Worm (Caenorhabditis elegans): ENCODE data around the gene F37C4.8.

F37C4.8 gene

DNA sequence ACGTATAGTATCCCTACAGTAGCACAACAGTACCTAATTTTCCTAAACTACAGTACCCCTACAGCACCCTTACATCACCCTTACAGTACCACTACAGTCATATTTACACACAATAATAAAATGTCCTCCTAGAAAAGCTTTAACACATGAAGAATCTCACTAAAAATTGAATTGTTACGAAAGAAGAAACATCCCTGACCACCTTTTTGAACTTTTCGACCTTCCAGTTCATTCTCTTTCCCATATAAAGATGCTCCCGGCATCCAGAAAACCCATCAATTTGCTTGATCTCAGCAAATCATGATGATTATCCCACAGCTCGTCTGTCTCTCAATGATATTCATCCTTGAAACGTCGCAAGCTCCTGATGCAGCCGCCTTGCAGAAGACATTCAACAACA lies 23.6 kb upstream of the F37C4.8 start, which contains the start of gene F56D6.21:
TSS of gene F56D6.21 (plus strand) at position 301 of the 400 bp plus-strand sequence.
- TF ChIP-seq M03D4.4 (tag; optimal IDR thresholded peaks at IDR 0.05) (no peak), mab-5 (tag; optimal IDR thresholded peaks at IDR 0.05) (no peak), snpc-4 (tag; optimal IDR thresholded peaks at IDR 0.05) (no peak), drap-1 (GFP tag; optimal IDR thresholded peaks at IDR 0.05) (no peak), lin-32 (GFP tag; optimal IDR thresholded peaks at IDR 0.05) (no peak), unc-62 (GFP tag; optimal IDR thresholded peaks at IDR 0.05) (no peak), bed-3 (GFP tag; optimal IDR thresholded peaks at IDR 0.05) (no peak), sptf-1 (tag; optimal IDR thresholded peaks at IDR 0.05) (no peak), ceh-83 (GFP tag; optimal IDR thresholded peaks at IDR 0.05) (no peak), cnd-1 (tag; optimal IDR thresholded peaks at IDR 0.05) (no peak), ham-2 (GFP tag; optimal IDR thresholded peaks at IDR 0.05) (no peak), lin-13 (tag; optimal IDR thresholded peaks at IDR 0.05) (no peak), blmp-1 (tag; optimal IDR thresholded peaks at IDR 0.05) (no peak), sem-2 (GFP tag; optimal IDR thresholded peaks at IDR 0.05) (no peak), unc-39 (tag; optimal IDR thresholded peaks at IDR 0.05) (no peak), nhr-12 (tag; optimal IDR thresholded peaks at IDR 0.05) (no peak), pha-4 (tag; optimal IDR thresholded peaks at IDR 0.05) (no peak), ceh-39 (tag; optimal IDR thresholded peaks at IDR 0.05) (no peak)

- TF ChIP-seq mab-5 (tag; optimal IDR thresholded peaks at IDR 0.05): no peak
- TF ChIP-seq mep-1 (tag; optimal IDR thresholded peaks at IDR 0.05): no peak
- TF ChIP-seq unc-39 (tag; optimal IDR thresholded peaks at IDR 0.05): no peak
- no peak for TF ChIP-seq sptf-1 (tag; optimal IDR thresholded peaks at IDR 0.05)
Measured at ce11 chrIV:3902955-3903354, 21.9 kb upstream of the F37C4.8 start, which contains the start of gene F56D6.6. Gene F56D6.6 (plus strand): TSS chrIV:3903255.

ce11 chrIV:3899719-3900554 lies 18.9 kb upstream of the F37C4.8 start, which contains the start of gene srz-62:
Gene srz-62 (plus strand): TSS chrIV:3900504.
- TF ChIP-seq ces-1 (GFP tag; optimal IDR thresholded peaks at IDR 0.05): no peak
- TF ChIP-seq nhr-76 (tag; optimal IDR thresholded peaks at IDR 0.05): no peak
- no peak for TF ChIP-seq ztf-11 (tag; optimal IDR thresholded peaks at IDR 0.05)
- TF ChIP-seq M03D4.4 (tag; optimal IDR thresholded peaks at IDR 0.05): no peak
- no peak for TF ChIP-seq cnd-1 (tag; optimal IDR thresholded peaks at IDR 0.05)
- TF ChIP-seq unc-120 (tag; optimal IDR thresholded peaks at IDR 0.05; ENCODE audit: poor library complexity, severe bottlenecking): no peak
- TF ChIP-seq mls-2 (tag; optimal IDR thresholded peaks at IDR 0.05): no peak
- no peak for TF ChIP-seq snpc-4 (tag; optimal IDR thresholded peaks at IDR 0.05)
- no peak for TF ChIP-seq unc-62 (GFP tag; optimal IDR thresholded peaks at IDR 0.05)
- no peak for TF ChIP-seq bed-3 (GFP tag; optimal IDR thresholded peaks at IDR 0.05)
- no peak for TF ChIP-seq nhr-2 (tag; optimal IDR thresholded peaks at IDR 0.05)
- no peak for TF ChIP-seq ceh-39 (tag; optimal IDR thresholded peaks at IDR 0.05)
- no peak for TF ChIP-seq tbx-8 (GFP tag; optimal IDR thresholded peaks at IDR 0.05)
- no peak for TF ChIP-seq nhr-237 (tag; optimal IDR thresholded peaks at IDR 0.05)
- no peak for TF ChIP-seq elt-1 (tag; optimal IDR thresholded peaks at IDR 0.05; ENCODE audit: borderline replicate concordance, insufficient read depth)
- TF ChIP-seq lin-13 (tag; optimal IDR thresholded peaks at IDR 0.05): no peak
- no peak for TF ChIP-seq nhr-12 (tag; optimal IDR thresholded peaks at IDR 0.05)
- no peak for TF ChIP-seq ham-2 (GFP tag; optimal IDR thresholded peaks at IDR 0.05)

ce11 chrIV:3894770-3895169 lies 13.8 kb upstream of the F37C4.8 start, which contains the start of gene dct-8:
Gene dct-8 (plus strand): TSS chrIV:3895070.
- no peak for TF ChIP-seq lin-13 (tag; optimal IDR thresholded peaks at IDR 0.05)
- TF ChIP-seq unc-62 (GFP tag; optimal IDR thresholded peaks at IDR 0.05): no peak
- TF ChIP-seq flh-1 (GFP tag; optimal IDR thresholded peaks at IDR 0.05): no peak
- TF ChIP-seq nhr-12 (tag; optimal IDR thresholded peaks at IDR 0.05): no peak
- TF ChIP-seq sem-2 (GFP tag; optimal IDR thresholded peaks at IDR 0.05): no peak
- no peak for TF ChIP-seq elt-1 (tag; optimal IDR thresholded peaks at IDR 0.05; ENCODE audit: borderline replicate concordance, insufficient read depth)
- no peak for TF ChIP-seq mls-2 (tag; optimal IDR thresholded peaks at IDR 0.05)
- TF ChIP-seq sptf-1 (tag; optimal IDR thresholded peaks at IDR 0.05): no peak
- no peak for TF ChIP-seq unc-120 (tag; optimal IDR thresholded peaks at IDR 0.05; ENCODE audit: poor library complexity, severe bottlenecking)
- no peak for TF ChIP-seq nhr-2 (tag; optimal IDR thresholded peaks at IDR 0.05)
- TF ChIP-seq M03D4.4 (tag; optimal IDR thresholded peaks at IDR 0.05): no peak
- no peak for TF ChIP-seq blmp-1 (tag; optimal IDR thresholded peaks at IDR 0.05)
- TF ChIP-seq elt-3 (tag; optimal IDR thresholded peaks at IDR 0.05): no peak
- no peak for TF ChIP-seq ceh-43 (GFP tag; optimal IDR thresholded peaks at IDR 0.05)
